Fruit fly (Drosophila melanogaster): ENCODE measurements around the gene Agpat4.

DNA sequence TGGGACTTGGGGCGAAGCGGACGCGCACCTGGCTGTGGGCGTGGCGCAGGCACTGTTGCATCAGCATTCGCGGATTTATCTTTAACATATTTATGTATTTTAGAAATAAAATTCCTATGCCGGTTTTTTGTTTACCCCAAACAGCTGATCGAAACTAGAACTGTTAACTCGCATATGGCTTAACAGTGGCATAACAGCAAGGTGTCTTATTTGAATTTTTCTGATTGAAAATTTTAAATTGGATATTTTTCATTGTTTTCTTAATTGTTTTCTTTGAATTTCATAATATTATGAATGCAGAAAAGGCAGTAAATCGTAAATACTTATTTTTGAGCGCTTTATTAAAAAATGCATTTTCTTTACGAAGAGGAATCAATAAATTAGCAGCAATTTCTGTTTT is 35.7 kb upstream of the Agpat4 start, which contains the start of gene GluRS-m:
- TF ChIP-seq Blimp-1 (GFP tag; optimal IDR thresholded peaks at IDR 0.05), result no peak
- TF ChIP-seq achi (GFP tag; optimal IDR thresholded peaks at IDR 0.05), result no peak
- TF ChIP-seq Eip78C (GFP tag), result no peak
- TF ChIP-seq Lpt (GFP tag; optimal IDR thresholded peaks at IDR 0.05), result no peak
- no peak for TF ChIP-seq CG6276 (GFP tag; optimal IDR thresholded peaks at IDR 0.05)
- no peak for TF ChIP-seq CG10631 (GFP tag; optimal IDR thresholded peaks at IDR 0.05)
- TF ChIP-seq acj6 (GFP tag; optimal IDR thresholded peaks at IDR 0.05), result no peak
- no peak for TF ChIP-seq eg (GFP tag; IDR thresholded peaks at IDR 0.05)

Measured in whole organism, prepupa.